Worm (Caenorhabditis elegans) whole organism, early embryonic: ENCODE results near the gene ttr-44.

Experiments
- B0310.2 ChIP-seq: sonication (generic microtip); optimal IDR thresholded peaks from 2 replicates; lab custom pipeline; 2016; ENCODE audit warnings: mild to moderate bottlenecking, missing genetic modification characterization, missing compliant biosample characterization
- F13C5.2 ChIP-seq: sonication (generic microtip); optimal IDR thresholded peaks from 2 replicates; lab custom pipeline; 2017; ENCODE audit warnings: mild to moderate bottlenecking, missing genetic modification characterization, inconsistent platforms, missing compliant biosample characterization
- aly-1 ChIP-seq: sonication (generic microtip); optimal IDR thresholded peaks from 2 replicates; lab custom pipeline; 2016; ENCODE audit warnings: missing genetic modification characterization, missing compliant biosample characterization
- ama-1 ChIP-seq: fragments of 150-350 bp; optimal IDR thresholded peaks from 2 replicates; lab custom pipeline; 2014
- ceh-13 ChIP-seq: fragments of 200-800 bp; sonication (Bioruptor generic); optimal IDR thresholded peaks from 2 replicates; lab custom pipeline; 2018; ENCODE audit warnings: mild to moderate bottlenecking, missing genetic modification characterization, missing compliant biosample characterization
- ceh-36 ChIP-seq: sonication (generic microtip); optimal IDR thresholded peaks from 2 replicates; lab custom pipeline; 2016; ENCODE audit warnings: missing genetic modification characterization, inconsistent platforms, missing compliant biosample characterization
- flt-1 ChIP-seq: fragments of 200-800 bp; sonication (Bioruptor generic); IDR thresholded peaks from 2 replicates; pipeline ENCODE4 v1.3.6; 2022; ENCODE audit warnings: missing genetic modification characterization, missing compliant biosample characterization
- hmbx-1 ChIP-seq: sonication (generic microtip); optimal IDR thresholded peaks from 2 replicates; lab custom pipeline; 2016; ENCODE audit warnings: mild to moderate bottlenecking, missing genetic modification characterization, missing compliant biosample characterization
- hmg-4 ChIP-seq: fragments of 200-800 bp; sonication (Bioruptor generic); optimal IDR thresholded peaks from 2 replicates; lab custom pipeline; 2018; ENCODE audit warnings: mild to moderate bottlenecking, missing genetic modification characterization, missing compliant biosample characterization
- hnd-1 ChIP-seq: sonication (generic microtip); optimal IDR thresholded peaks from 2 replicates; lab custom pipeline; 2016; ENCODE audit warnings: missing genetic modification characterization, missing compliant biosample characterization
- scrt-1 ChIP-seq: fragments of 200-800 bp; sonication (Bioruptor generic); IDR thresholded peaks from 2 replicates; pipeline ENCODE4 v1.3.6; 2022; ENCODE audit warnings: missing genetic modification characterization, missing compliant biosample characterization
- tbx-11 ChIP-seq: fragments of 200-800 bp; sonication (Bioruptor generic); IDR thresholded peaks from 2 replicates; pipeline ENCODE4 v1.3.6; 2022; ENCODE audit warnings: missing genetic modification characterization, missing compliant biosample characterization
- tra-4 ChIP-seq: sonication (generic microtip); optimal IDR thresholded peaks from 2 replicates; lab custom pipeline; 2017; ENCODE audit warnings: missing genetic modification characterization, missing compliant biosample characterization

- no peak for TF ChIP-seq F13C5.2 (tag; lab: Kevin White, UChicago)
- no peak for TF ChIP-seq ama-1
- TF ChIP-seq B0310.2 (tag; lab: Kevin White, UChicago), result no peak
- no peak for TF ChIP-seq ceh-13
- TF ChIP-seq tra-4 (tag; lab: Kevin White, UChicago), result no peak
- no peak for TF ChIP-seq hmbx-1 (tag; lab: Kevin White, UChicago)
- TF ChIP-seq hmg-4 (GFP tag; lab: Kevin White, UChicago), result no peak
- TF ChIP-seq aly-1 (tag; lab: Kevin White, UChicago), result no peak
- no peak for TF ChIP-seq ceh-36 (tag; lab: Kevin White, UChicago)
- no peak for TF ChIP-seq flt-1 (GFP tag; lab: Robert Waterston, UW)
- no peak for TF ChIP-seq hnd-1
- TF ChIP-seq scrt-1, result no peak
- no peak for TF ChIP-seq tbx-11
These were observed 35.2 kb upstream of the ttr-44 start, which contains the start of gene slrp-1 for ce11 chrV:13565781-13566180.
